Fruit fly (Drosophila melanogaster): ENCODE measurements around the gene CG14420.

The CG14420 gene

dm6 chrX:2943086-2943485 lies 4.4 kb downstream of the CG14420 start, which contains the start of gene CG14422:
Gene CG14422 (plus strand): TSS chrX:2943386.
- TF ChIP-seq Dll (optimal IDR thresholded peaks at IDR 0.05), result no peak
- no peak for TF ChIP-seq psq (optimal IDR thresholded peaks at IDR 0.05)
- TF ChIP-seq EcR (GFP tag; optimal IDR thresholded peaks at IDR 0.05), result no peak
- TF ChIP-seq usp (GFP tag; optimal IDR thresholded peaks at IDR 0.05), result no peak
- no peak for TF ChIP-seq CG8478 (optimal IDR thresholded peaks at IDR 0.05)
- TF ChIP-seq pan (optimal IDR thresholded peaks at IDR 0.05), result no peak

dm6 chrX:2945103-2945502 lies 6.4 kb downstream of the CG14420 start, which contains the start of gene CG14423:
Gene CG14423 (plus strand): TSS chrX:2945403.
- TF ChIP-seq EcR (GFP tag; optimal IDR thresholded peaks at IDR 0.05), result no peak
- TF ChIP-seq Dll (optimal IDR thresholded peaks at IDR 0.05), result no peak
- no peak for TF ChIP-seq psq (optimal IDR thresholded peaks at IDR 0.05)
- TF ChIP-seq CG8478 (optimal IDR thresholded peaks at IDR 0.05), result no peak
- TF ChIP-seq usp (GFP tag; optimal IDR thresholded peaks at IDR 0.05), result no peak
- no peak for TF ChIP-seq pan (optimal IDR thresholded peaks at IDR 0.05)

dm6 chrX:2946794-2947193 lies 8.1 kb downstream of the CG14420 start, which contains the start of gene CG17959:
Gene CG17959 (plus strand): TSS chrX:2947094.
- TF ChIP-seq Dll (optimal IDR thresholded peaks at IDR 0.05) (no peak), pan (optimal IDR thresholded peaks at IDR 0.05) (no peak), psq (optimal IDR thresholded peaks at IDR 0.05) (no peak), EcR (GFP tag; optimal IDR thresholded peaks at IDR 0.05) (no peak), CG8478 (optimal IDR thresholded peaks at IDR 0.05) (no peak), usp (GFP tag; optimal IDR thresholded peaks at IDR 0.05) (no peak)

dm6 chrX:2947545-2948072 lies 9.0 kb downstream of the CG14420 start, which contains the start of gene CG3603:
Gene CG3603 (plus strand): TSS chrX:2948034.
- no peak for TF ChIP-seq usp (GFP tag; optimal IDR thresholded peaks at IDR 0.05)
- TF ChIP-seq Dll (optimal IDR thresholded peaks at IDR 0.05), result no peak
- no peak for TF ChIP-seq EcR (GFP tag; optimal IDR thresholded peaks at IDR 0.05)
- no peak for TF ChIP-seq CG8478 (optimal IDR thresholded peaks at IDR 0.05)
- TF ChIP-seq pan (optimal IDR thresholded peaks at IDR 0.05), result no peak
- no peak for TF ChIP-seq psq (optimal IDR thresholded peaks at IDR 0.05)

dm6 chrX:2949114-2949513 lies 10.5 kb downstream of the CG14420 start:
- no peak for TF ChIP-seq EcR (GFP tag; optimal IDR thresholded peaks at IDR 0.05)
- no peak for TF ChIP-seq CG8478 (optimal IDR thresholded peaks at IDR 0.05)
- TF ChIP-seq psq (optimal IDR thresholded peaks at IDR 0.05), result no peak
- no peak for TF ChIP-seq pan (optimal IDR thresholded peaks at IDR 0.05)
- TF ChIP-seq Dll (optimal IDR thresholded peaks at IDR 0.05), result no peak
- TF ChIP-seq usp (GFP tag; optimal IDR thresholded peaks at IDR 0.05), result no peak

- TF ChIP-seq CG8478 (optimal IDR thresholded peaks at IDR 0.05) (no peak), pan (optimal IDR thresholded peaks at IDR 0.05) (no peak), Dll (optimal IDR thresholded peaks at IDR 0.05) (no peak), usp (GFP tag; optimal IDR thresholded peaks at IDR 0.05) (no peak), EcR (GFP tag; optimal IDR thresholded peaks at IDR 0.05) (no peak), psq (optimal IDR thresholded peaks at IDR 0.05) (no peak)
Observed at dm6 chrX:2951637-2952036, 13.0 kb downstream of the CG14420 start.

- TF ChIP-seq pan (optimal IDR thresholded peaks at IDR 0.05) (no peak), Dll (optimal IDR thresholded peaks at IDR 0.05) (no peak), psq (optimal IDR thresholded peaks at IDR 0.05) (no peak), CG8478 (optimal IDR thresholded peaks at IDR 0.05) (no peak)
Observed at dm6 chrX:2956641-2957040, 18.0 kb downstream of the CG14420 start.

- TF ChIP-seq CG8478 (optimal IDR thresholded peaks at IDR 0.05) (no peak), Dll (optimal IDR thresholded peaks at IDR 0.05) (no peak), usp (GFP tag; optimal IDR thresholded peaks at IDR 0.05) (no peak), psq (optimal IDR thresholded peaks at IDR 0.05) (no peak), pan (optimal IDR thresholded peaks at IDR 0.05) (no peak), EcR (GFP tag; optimal IDR thresholded peaks at IDR 0.05) (no peak)
Observed at dm6 chrX:2963171-2963570, 24.5 kb downstream of the CG14420 start.

dm6 chrX:2963790-2964335 lies 25.2 kb downstream of the CG14420 start:
- no peak for TF ChIP-seq psq (optimal IDR thresholded peaks at IDR 0.05)
- TF ChIP-seq pan (optimal IDR thresholded peaks at IDR 0.05), result no peak
- TF ChIP-seq Dll (optimal IDR thresholded peaks at IDR 0.05), result no peak
- no peak for TF ChIP-seq usp (GFP tag; optimal IDR thresholded peaks at IDR 0.05)
- TF ChIP-seq EcR (GFP tag; optimal IDR thresholded peaks at IDR 0.05), result no peak
- no peak for TF ChIP-seq CG8478 (optimal IDR thresholded peaks at IDR 0.05)

- TF ChIP-seq usp (GFP tag; optimal IDR thresholded peaks at IDR 0.05), result no peak
- no peak for TF ChIP-seq pan (optimal IDR thresholded peaks at IDR 0.05)
- no peak for TF ChIP-seq psq (optimal IDR thresholded peaks at IDR 0.05)
- no peak for TF ChIP-seq EcR (GFP tag; optimal IDR thresholded peaks at IDR 0.05)
- TF ChIP-seq Dll (optimal IDR thresholded peaks at IDR 0.05), result no peak
- TF ChIP-seq CG8478 (optimal IDR thresholded peaks at IDR 0.05), result no peak
Observed at dm6 chrX:2964678-2965231, 26.1 kb downstream of the CG14420 start.

- TF ChIP-seq psq (optimal IDR thresholded peaks at IDR 0.05) (no peak), Dll (optimal IDR thresholded peaks at IDR 0.05) (no peak), usp (GFP tag; optimal IDR thresholded peaks at IDR 0.05) (no peak), pan (optimal IDR thresholded peaks at IDR 0.05) (no peak), CG8478 (optimal IDR thresholded peaks at IDR 0.05) (no peak), EcR (GFP tag; optimal IDR thresholded peaks at IDR 0.05) (no peak)
Observed at dm6 chrX:2969039-2969438, 30.4 kb downstream of the CG14420 start.

- TF ChIP-seq EcR (GFP tag; optimal IDR thresholded peaks at IDR 0.05) (no peak), Dll (optimal IDR thresholded peaks at IDR 0.05) (no peak), usp (GFP tag; optimal IDR thresholded peaks at IDR 0.05) (no peak), CG8478 (optimal IDR thresholded peaks at IDR 0.05) (no peak), psq (optimal IDR thresholded peaks at IDR 0.05) (no peak), pan (optimal IDR thresholded peaks at IDR 0.05) (no peak)
Observed at dm6 chrX:2973593-2973992, 34.9 kb downstream of the CG14420 start, which contains the start of gene rst. Gene rst (minus strand): TSS chrX:2973834.

Measured in whole organism.